Fruit fly (Drosophila melanogaster): ENCODE results near the gene CG11975.
A peak's percentile ranks its signal among the peaks of the same experiment; 100 is the strongest.

dm6 chr3R:9019689-9020138 is 26.7 kb downstream of the CG11975 start, which contains the start of gene tgo:
- TF ChIP-seq CG1621 (tag; optimal IDR thresholded peaks at IDR 0.05) (no peak), Hr4 (GFP tag; optimal IDR thresholded peaks at IDR 0.05) (no peak), acj6 (GFP tag; optimal IDR thresholded peaks at IDR 0.05) (no peak), topi (GFP tag; optimal IDR thresholded peaks at IDR 0.05) (no peak), CG31627 (GFP tag; optimal IDR thresholded peaks at IDR 0.05) (no peak), vri (GFP tag; optimal IDR thresholded peaks at IDR 0.05) (no peak), Hr39 (GFP tag; optimal IDR thresholded peaks at IDR 0.05) (no peak), CG32006 (GFP tag; optimal IDR thresholded peaks at IDR 0.05) (no peak), CG6854 (GFP tag; optimal IDR thresholded peaks at IDR 0.05) (peak; percentile 40), CG6163 (GFP tag; IDR thresholded peaks at IDR 0.05) (no peak), fkh (GFP tag; optimal IDR thresholded peaks at IDR 0.05) (peak; percentile 87), net (GFP tag; optimal IDR thresholded peaks at IDR 0.05) (no peak)

Data from whole organism, prepupa.